Worm (Caenorhabditis elegans): ENCODE measurements around the gene C53D6.6.

- TF ChIP-seq B0310.2 (tag; optimal IDR thresholded peaks at IDR 0.05) (no peak), hmbx-1 (tag; optimal IDR thresholded peaks at IDR 0.05) (no peak), ama-1 (optimal IDR thresholded peaks at IDR 0.05) (no peak), ceh-36 (tag; optimal IDR thresholded peaks at IDR 0.05) (no peak), hmg-4 (GFP tag; optimal IDR thresholded peaks at IDR 0.05) (no peak), tra-4 (tag; optimal IDR thresholded peaks at IDR 0.05) (no peak), ets-7 (tag; optimal IDR thresholded peaks at IDR 0.05) (no peak)
These were observed 19.2 kb upstream of the C53D6.6 start for ce11 chrIV:9051510-9052175.

Measured in whole organism, early embryonic.